Fruit fly (Drosophila melanogaster): ENCODE results near the gene CG13284.
A peak's percentile ranks its signal among the peaks of the same experiment; 100 is the strongest.

CG13284 gene

DNA sequence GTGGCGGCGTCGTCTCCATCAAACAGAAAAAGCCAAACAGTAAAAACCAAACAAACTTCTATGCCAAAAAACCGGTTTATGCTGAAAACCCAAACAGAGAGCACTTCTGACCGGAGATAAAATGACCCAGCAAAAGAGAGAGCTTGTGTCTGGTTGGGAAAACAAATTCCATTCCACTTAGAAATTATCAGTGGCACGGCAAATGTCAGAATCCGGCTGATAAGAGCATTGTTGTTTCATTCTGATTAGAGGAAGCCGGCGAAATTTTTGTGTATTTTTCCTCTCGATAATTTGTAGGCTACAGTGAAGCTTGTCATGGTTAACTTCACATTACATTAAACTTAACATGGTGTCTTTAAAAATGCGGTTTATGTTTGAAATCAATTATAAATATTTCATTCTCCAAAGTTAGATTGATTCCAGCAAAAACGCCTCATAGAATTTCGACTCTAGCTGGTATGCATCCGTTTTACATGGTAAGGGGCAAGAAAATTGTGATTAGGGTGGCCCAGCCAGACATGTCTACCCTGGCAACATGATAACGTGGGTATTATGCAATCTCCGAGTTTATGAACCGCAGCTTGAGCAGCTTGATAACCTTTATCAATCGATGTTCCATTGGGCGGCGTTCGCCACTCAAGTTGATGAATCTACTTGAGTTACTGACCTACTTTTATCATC lies 31.0 kb downstream of the CG13284 start (continued):
- TF ChIP-seq Pdp1 (GFP tag; optimal IDR thresholded peaks at IDR 0.05) (peak; percentile 49 to 97), CG10274 (GFP tag; optimal IDR thresholded peaks at IDR 0.05) (no peak), CG14710 (tag; optimal IDR thresholded peaks at IDR 0.05) (no peak), CG10209 (GFP tag; optimal IDR thresholded peaks at IDR 0.05) (peak; percentile 10), CG11504 (tag; optimal IDR thresholded peaks at IDR 0.05) (peak; percentile 43), CG14014 (GFP tag; IDR thresholded peaks at IDR 0.05) (peak; percentile 37), zfh2 (GFP tag; optimal IDR thresholded peaks at IDR 0.05) (peak; percentile 26), mam (GFP tag; optimal IDR thresholded peaks at IDR 0.05) (peak; percentile 37), Max (GFP tag; optimal IDR thresholded peaks at IDR 0.05) (peak; percentile 29), fu2 (GFP tag; optimal IDR thresholded peaks at IDR 0.05) (peak; percentile 21), Gsc (GFP tag; IDR thresholded peaks at IDR 0.05) (no peak), CG13624 (GFP tag; optimal IDR thresholded peaks at IDR 0.05) (no peak), Aef1 (GFP tag; IDR thresholded peaks at IDR 0.05) (peak; percentile 42; the same call in 2 of the 3 replicates), mirr (GFP tag; optimal IDR thresholded peaks at IDR 0.05) (no peak), grn (GFP tag; optimal IDR thresholded peaks at IDR 0.05) (peak; percentile 48), bab2 (GFP tag; optimal IDR thresholded peaks at IDR 0.05) (peak; percentile 12), h (optimal IDR thresholded peaks at IDR 0.05) (no peak), CG4404 (GFP tag; IDR thresholded peaks at IDR 0.05) (no peak), CG7839 (tag; optimal IDR thresholded peaks at IDR 0.05) (peak; percentile 36), sna (GFP tag; IDR thresholded peaks at IDR 0.05; ENCODE audit: partially characterized antibody) (no peak), Spps (tag; optimal IDR thresholded peaks at IDR 0.05) (no peak), Dip2 (GFP tag; IDR thresholded peaks at IDR 0.05) (no peak), CG10654 (GFP tag; optimal IDR thresholded peaks at IDR 0.05) (no peak), Sry-β (GFP tag; optimal IDR thresholded peaks at IDR 0.05) (no peak), CG8765 (GFP tag; IDR thresholded peaks at IDR 0.05) (no peak), hth (optimal IDR thresholded peaks at IDR 0.05) (no peak), Atf3 (GFP tag; optimal IDR thresholded peaks at IDR 0.05) (no peak), Ada2b (GFP tag; IDR thresholded peaks at IDR 0.05) (no peak), sim (GFP tag; IDR thresholded peaks at IDR 0.05) (no peak), tll (GFP tag; optimal IDR thresholded peaks at IDR 0.05) (no peak), Dp (GFP tag; optimal IDR thresholded peaks at IDR 0.05) (no peak), tna (GFP tag; IDR thresholded peaks at IDR 0.05; ENCODE audit: partially characterized antibody) (no peak), Bdp1 (GFP tag; optimal IDR thresholded peaks at IDR 0.05) (no peak), GATAe (GFP tag; conservative IDR thresholded peaks at IDR 0.05) (peak; percentile 37; the same call in 1 of the 2 replicates), CG16863 (GFP tag; optimal IDR thresholded peaks at IDR 0.05) (peak; percentile 23), da (GFP tag; optimal IDR thresholded peaks at IDR 0.05) (no peak), CG5245 (GFP tag; optimal IDR thresholded peaks at IDR 0.05) (no peak), CG4360 (GFP tag; IDR thresholded peaks at IDR 0.05) (no peak), CG12659 (GFP tag; optimal IDR thresholded peaks at IDR 0.05) (no peak), CG13424 (tag; optimal IDR thresholded peaks at IDR 0.05) (peak; percentile 0), nmo (GFP tag; optimal IDR thresholded peaks at IDR 0.05) (peak; percentile 29), danr (GFP tag; IDR thresholded peaks at IDR 0.05) (no peak), E2f1 (GFP tag; IDR thresholded peaks at IDR 0.05) (peak; percentile 26; the same call in 1 of the 2 replicates), chn (GFP tag; optimal IDR thresholded peaks at IDR 0.05) (no peak), zen2 (GFP tag; IDR thresholded peaks at IDR 0.05; ENCODE audit: partially characterized antibody) (no peak), Oli (tag; optimal IDR thresholded peaks at IDR 0.05) (peak; percentile 16), NC2β (GFP tag; optimal IDR thresholded peaks at IDR 0.05) (no peak), sob (GFP tag; IDR thresholded peaks at IDR 0.05) (peak; percentile 30; the same call in 1 of the 2 replicates), CG9932 (GFP tag; IDR thresholded peaks at IDR 0.05) (peak; percentile 57), chm (GFP tag; IDR thresholded peaks at IDR 0.05) (peak; percentile 18; the same call in 1 of the 2 replicates), dysf (GFP tag; IDR thresholded peaks at IDR 0.05) (peak; percentile 59; the same call in 2 of the 3 replicates)
